Fruit fly (Drosophila melanogaster): ENCODE measurements around the gene Svil.

Gene Svil

DNA sequence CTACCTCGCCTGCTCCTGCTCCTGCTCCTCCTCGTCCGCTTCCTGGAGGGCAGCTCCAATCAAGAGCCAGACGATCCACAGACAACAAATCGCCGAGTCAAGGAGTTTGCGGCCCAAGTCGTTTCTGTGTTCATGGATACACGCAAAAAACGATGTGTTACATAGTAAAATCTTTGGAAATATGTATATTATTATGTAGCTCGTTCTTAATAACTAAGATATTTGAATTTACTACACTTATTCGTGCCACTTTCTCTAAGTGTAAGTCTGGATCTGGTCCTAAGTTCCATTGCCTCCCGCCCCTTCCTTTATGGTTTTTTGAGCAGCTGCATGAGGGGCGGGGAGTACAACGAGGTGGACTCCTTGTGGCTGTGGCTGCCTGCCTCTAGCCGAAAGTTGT, 9.0 kb downstream of the Svil start:
- TF ChIP-seq CG6276 (GFP tag; optimal IDR thresholded peaks at IDR 0.05) (peak; percentile 34), Gug (GFP tag; IDR thresholded peaks at IDR 0.05) (no peak), fkh (GFP tag; optimal IDR thresholded peaks at IDR 0.05) (no peak), CG8319 (GFP tag; optimal IDR thresholded peaks at IDR 0.05) (peak; percentile 14), CG1621 (tag; optimal IDR thresholded peaks at IDR 0.05) (peak; percentile 64), CG10669 (GFP tag; optimal IDR thresholded peaks at IDR 0.05) (peak; percentile 65), dsx (GFP tag; optimal IDR thresholded peaks at IDR 0.05; ENCODE audit: poor library complexity, severe bottlenecking) (peak; percentile 74), CG4318 (GFP tag; optimal IDR thresholded peaks at IDR 0.05) (peak; percentile 25), CG6792 (GFP tag; optimal IDR thresholded peaks at IDR 0.05) (peak; percentile 58), Hr39 (GFP tag; optimal IDR thresholded peaks at IDR 0.05) (no peak), eg (GFP tag; IDR thresholded peaks at IDR 0.05) (peak; percentile 61), Hr4 (GFP tag; optimal IDR thresholded peaks at IDR 0.05) (peak; percentile 68), Eip78C (GFP tag) (peak; percentile 90), CG8119 (GFP tag; IDR thresholded peaks at IDR 0.05) (peak; percentile 65; the same call in 2 of the 3 replicates), Ets96B (tag; optimal IDR thresholded peaks at IDR 0.05) (peak; percentile 72), Ets21C (GFP tag; optimal IDR thresholded peaks at IDR 0.05) (no peak), Met (GFP tag; optimal IDR thresholded peaks at IDR 0.05) (peak; percentile 40), fd59A (GFP tag; optimal IDR thresholded peaks at IDR 0.05) (peak; percentile 38), cyc (GFP tag; optimal IDR thresholded peaks at IDR 0.05) (peak; percentile 0), pdm3 (GFP tag; optimal IDR thresholded peaks at IDR 0.05) (peak; percentile 55), CG11294 (GFP tag; IDR thresholded peaks at IDR 0.05) (no peak), spab (GFP tag; optimal IDR thresholded peaks at IDR 0.05) (peak; percentile 51), Lpt (GFP tag; optimal IDR thresholded peaks at IDR 0.05) (peak; percentile 37), CG32006 (GFP tag; optimal IDR thresholded peaks at IDR 0.05) (peak; percentile 57), esn (GFP tag; optimal IDR thresholded peaks at IDR 0.05) (peak; percentile 42), svp (GFP tag) (no peak), CG7368 (GFP tag; optimal IDR thresholded peaks at IDR 0.05) (peak; percentile 9), CG6854 (GFP tag; optimal IDR thresholded peaks at IDR 0.05) (no peak), Hr38 (GFP tag; optimal IDR thresholded peaks at IDR 0.05) (no peak), CG6163 (GFP tag; IDR thresholded peaks at IDR 0.05) (peak; percentile 69), dac (GFP tag; optimal IDR thresholded peaks at IDR 0.05) (no peak), Smox (GFP tag; optimal IDR thresholded peaks at IDR 0.05) (no peak), CG16779 (tag; optimal IDR thresholded peaks at IDR 0.05) (peak; percentile 32), CG10631 (GFP tag; optimal IDR thresholded peaks at IDR 0.05) (peak; percentile 79), CG6808 (GFP tag; optimal IDR thresholded peaks at IDR 0.05) (peak; percentile 66), CG9139 (GFP tag; optimal IDR thresholded peaks at IDR 0.05) (peak; percentile 2), CG31627 (GFP tag; optimal IDR thresholded peaks at IDR 0.05) (no peak), net (GFP tag; optimal IDR thresholded peaks at IDR 0.05) (peak; percentile 30), CG15336 (GFP tag; IDR thresholded peaks at IDR 0.05) (peak; percentile 63), OdsH (GFP tag; optimal IDR thresholded peaks at IDR 0.05) (peak; percentile 27), CG34406 (GFP tag; optimal IDR thresholded peaks at IDR 0.05) (peak; percentile 13), CG11902 (GFP tag; optimal IDR thresholded peaks at IDR 0.05) (no peak), CG3032 (tag; optimal IDR thresholded peaks at IDR 0.05) (peak; percentile 72), CG8632 (GFP tag; optimal IDR thresholded peaks at IDR 0.05) (peak; percentile 15), Blimp-1 (GFP tag; optimal IDR thresholded peaks at IDR 0.05) (no peak), lz (GFP tag; optimal IDR thresholded peaks at IDR 0.05) (peak; percentile 35), ss (GFP tag; optimal IDR thresholded peaks at IDR 0.05) (peak; percentile 49 to 66), Sox14 (GFP tag; optimal IDR thresholded peaks at IDR 0.05) (peak; percentile 61), CG11762 (GFP tag; optimal IDR thresholded peaks at IDR 0.05; ENCODE audit: insufficient read depth) (peak; percentile 44), achi (GFP tag; optimal IDR thresholded peaks at IDR 0.05) (peak; percentile 60), topi (GFP tag; optimal IDR thresholded peaks at IDR 0.05) (peak; percentile 30), acj6 (GFP tag; optimal IDR thresholded peaks at IDR 0.05) (peak; percentile 42), Eip93F (GFP tag; optimal IDR thresholded peaks at IDR 0.05) (no peak)
